Fruit fly (Drosophila melanogaster) Kc167 (cell line): ENCODE data around the gene CG7903.

Source experiments
- Myc ChIP-seq: fragments of >200 bp; optimal IDR thresholded peaks from 2 replicates; lab custom pipeline; 2017; ENCODE audit warnings: missing external identifiers
- Sin3A ChIP-seq: fragments of >200 bp; optimal IDR thresholded peaks from 2 replicates; lab custom pipeline; 2018; ENCODE audit warnings: missing external identifiers
- insv ChIP-seq: fragments of >200 bp; optimal IDR thresholded peaks from 3 replicates; lab custom pipeline; 2018; ENCODE audit warnings: missing external identifiers
- psq ChIP-seq: fragments of >200 bp; optimal IDR thresholded peaks from 2 replicates; lab custom pipeline; 2017; ENCODE audit warnings: missing external identifiers

- TF ChIP-seq Sin3A (lab: Kevin White, UChicago), result no peak
- TF ChIP-seq insv (lab: Kevin White, UChicago), result no peak
- TF ChIP-seq psq (lab: Kevin White, UChicago), result no peak
- no peak for TF ChIP-seq Myc (lab: Kevin White, UChicago)
Measured at dm6 chr3R:30014480-30014879, 19.4 kb upstream of the CG7903 start.
